Fruit fly (Drosophila melanogaster) whole organism: Measurements from ENCODE around the gene slmo.

ENCODE experiments used
- pan ChIP-seq: fragments of >200 bp; optimal IDR thresholded peaks from 2 replicates; lab custom pipeline; 2017
- psq ChIP-seq: fragments of >200 bp; optimal IDR thresholded peaks from 2 replicates; lab custom pipeline; 2017
- usp ChIP-seq: fragments of >200 bp; optimal IDR thresholded peaks from 2 replicates; lab custom pipeline; 2017; ENCODE audit warnings: missing biosample characterization, missing genetic modification characterization, mixed read lengths

- TF ChIP-seq pan (lab: Kevin White, UChicago) (no peak), psq (lab: Kevin White, UChicago) (no peak), usp (GFP tag; lab: Kevin White, UChicago) (no peak)
Observed at dm6 chr2L:6051212-6051621, 2.7 kb upstream of the slmo start.
